Worm (Caenorhabditis elegans) whole organism, young adult: ENCODE measurements around the gene C27F2.9.
"Not testable (repeated sequence)": the region's sequence is repeated elsewhere in the genome, so short reads cannot be mapped to it uniquely, and the experiment has no call there.

Experiments
- C06A6.2 ChIP-seq: fragments of 200-800 bp; sonication (Bioruptor generic); conservative IDR thresholded peaks from 2 replicates; pipeline ENCODE4 v1.3.6; 2022; ENCODE audit warnings: missing genetic modification characterization, missing compliant biosample characterization
- C17E4.6 ChIP-seq: fragments of 200-800 bp; sonication (Bioruptor generic); IDR thresholded peaks from 2 replicates; pipeline ENCODE4 v1.3.6; 2022; ENCODE audit warnings: missing genetic modification reagents, missing genetic modification characterization, missing compliant biosample characterization
- F33H1.4 ChIP-seq: fragments of 200-800 bp; sonication (Bioruptor generic); IDR thresholded peaks from 2 replicates; pipeline ENCODE4 v1.3.6; 2022; ENCODE audit warnings: missing genetic modification reagents, missing genetic modification characterization, missing compliant biosample characterization
- K11D2.4 ChIP-seq: fragments of 200-800 bp; sonication (Bioruptor generic); IDR thresholded peaks from 2 replicates; pipeline ENCODE4 v1.3.6; 2022; ENCODE audit warnings: missing genetic modification reagents, missing genetic modification characterization, missing compliant biosample characterization
- Y56A3A.18 ChIP-seq: fragments of 200-800 bp; sonication (Bioruptor generic); IDR thresholded peaks from 2 replicates; pipeline ENCODE4 v1.3.6; 2022; ENCODE audit warnings: missing genetic modification reagents, missing genetic modification characterization, missing compliant biosample characterization
- Y67H2A.10 ChIP-seq: fragments of 200-800 bp; sonication (Bioruptor generic); conservative IDR thresholded peaks from 2 replicates; pipeline ENCODE4 v1.3.6; 2022; ENCODE audit warnings: missing genetic modification reagents, missing genetic modification characterization, missing compliant biosample characterization
- Y95B8A.8 ChIP-seq: fragments of 200-800 bp; sonication (Bioruptor generic); IDR thresholded peaks from 2 replicates; pipeline ENCODE4 v1.3.6; 2022; ENCODE audit warnings: missing genetic modification reagents, missing genetic modification characterization, missing compliant biosample characterization
- attf-3 ChIP-seq: fragments of 200-800 bp; sonication (Bioruptor generic); conservative IDR thresholded peaks from 2 replicates; pipeline ENCODE4 v1.3.6; 2022; ENCODE audit warnings: missing genetic modification reagents, missing genetic modification characterization, missing compliant biosample characterization
- attf-5 ChIP-seq: fragments of 200-800 bp; sonication (Bioruptor generic); optimal IDR thresholded peaks from 2 replicates; lab custom pipeline; 2018; ENCODE audit warnings: mild to moderate bottlenecking, missing genetic modification characterization, missing compliant biosample characterization
- cebp-1 ChIP-seq, 2 experiments: fragments of 200-800 bp in 1 of 2; sonication (Bioruptor generic) in 1 of 2; sonication (generic microtip) in 1 of 2; IDR thresholded peaks in 1 of 2; optimal IDR thresholded peaks in 1 of 2; 2 replicates each; pipeline versions ENCODE4 v1.3.6 to Lab custom; 2017 to 2022; ENCODE audit warnings: missing compliant biosample characterization in 2 of 2, missing genetic modification characterization in 2 of 2, mild to moderate bottlenecking in 1 of 2, missing genetic modification reagents in 1 of 2, moderate library complexity in 1 of 2
- cebp-2 ChIP-seq: fragments of 200-800 bp; sonication (Bioruptor generic); IDR thresholded peaks from 2 replicates; pipeline ENCODE4 v1.3.6; 2022; ENCODE audit warnings: missing genetic modification characterization, missing compliant biosample characterization
- ceh-100 ChIP-seq: fragments of 200-800 bp; sonication (Bioruptor generic); IDR thresholded peaks from 2 replicates; pipeline ENCODE4 v1.3.6; 2022; ENCODE audit warnings: missing genetic modification reagents, missing genetic modification characterization, missing compliant biosample characterization
- ceh-91 ChIP-seq: fragments of 200-800 bp; sonication (Bioruptor generic); IDR thresholded peaks from 2 replicates; pipeline ENCODE4 v1.3.6; 2022; ENCODE audit warnings: missing genetic modification reagents, missing genetic modification characterization, missing compliant biosample characterization
- dox-1 ChIP-seq: fragments of 200-800 bp; sonication (Bioruptor generic); IDR thresholded peaks from 2 replicates; pipeline ENCODE4 v1.3.6; 2022; ENCODE audit warnings: missing genetic modification reagents, missing genetic modification characterization, missing compliant biosample characterization
- egrh-3 ChIP-seq: fragments of 200-800 bp; sonication (Bioruptor generic); IDR thresholded peaks from 2 replicates; pipeline ENCODE4 v1.3.6; 2022; ENCODE audit warnings: missing genetic modification reagents, missing genetic modification characterization, missing compliant biosample characterization
- hmg-1.2 ChIP-seq: fragments of 200-800 bp; sonication (Bioruptor generic); IDR thresholded peaks from 2 replicates; pipeline ENCODE4 v1.3.6; 2022; ENCODE audit warnings: missing genetic modification reagents, missing genetic modification characterization, missing compliant biosample characterization
- hmg-20 ChIP-seq: fragments of 200-800 bp; sonication (Bioruptor generic); IDR thresholded peaks from 2 replicates; pipeline ENCODE4 v1.3.6; 2022; ENCODE audit warnings: missing genetic modification reagents, missing genetic modification characterization, missing compliant biosample characterization
- hsf-1 ChIP-seq: fragments of 200-800 bp; sonication (Bioruptor generic); IDR thresholded peaks from 2 replicates; pipeline ENCODE4 v1.3.6; 2022; ENCODE audit warnings: missing genetic modification reagents, missing genetic modification characterization, missing compliant biosample characterization
- lin-26 ChIP-seq: fragments of 200-800 bp; sonication (Bioruptor generic); IDR thresholded peaks from 2 replicates; pipeline ENCODE4 v1.3.6; 2022; ENCODE audit warnings: missing genetic modification reagents, missing genetic modification characterization, missing compliant biosample characterization
- lin-40 ChIP-seq: sonication (generic microtip); optimal IDR thresholded peaks from 2 replicates; lab custom pipeline; 2016; ENCODE audit warnings: missing genetic modification characterization, mild to moderate bottlenecking, missing compliant biosample characterization, missing genotype, missing genetic modification reagents
- lin-54 ChIP-seq: fragments of 200-800 bp; sonication (Bioruptor generic); optimal IDR thresholded peaks from 2 replicates; lab custom pipeline; 2018; ENCODE audit warnings: mild to moderate bottlenecking, missing genetic modification characterization, missing compliant biosample characterization
- madf-6 ChIP-seq: fragments of 200-800 bp; sonication (Bioruptor generic); IDR thresholded peaks from 2 replicates; pipeline ENCODE4 v1.3.6; 2022; ENCODE audit warnings: missing genetic modification reagents, missing genetic modification characterization, missing compliant biosample characterization
- mcd-1 ChIP-seq: fragments of 200-800 bp; sonication (Bioruptor generic); IDR thresholded peaks from 2 replicates; pipeline ENCODE4 v1.3.6; 2022; ENCODE audit warnings: missing genetic modification reagents, missing genetic modification characterization, missing compliant biosample characterization
- mel-28 ChIP-seq: sonication (generic microtip); optimal IDR thresholded peaks from 2 replicates; lab custom pipeline; 2016; ENCODE audit warnings: borderline replicate concordance, mild to moderate bottlenecking, missing genetic modification characterization, missing compliant biosample characterization
- nfyb-1 ChIP-seq: fragments of 200-800 bp; sonication (Bioruptor generic); IDR thresholded peaks from 2 replicates; pipeline ENCODE4 v1.3.6; 2022; ENCODE audit warnings: missing genetic modification reagents, missing genetic modification characterization, missing compliant biosample characterization
- nhr-120 ChIP-seq: fragments of 200-800 bp; sonication (Bioruptor generic); IDR thresholded peaks from 2 replicates; pipeline ENCODE4 v1.3.6; 2022; ENCODE audit warnings: missing genetic modification characterization, missing compliant biosample characterization
- pbrm-1 ChIP-seq: fragments of 200-800 bp; sonication (Bioruptor generic); IDR thresholded peaks from 2 replicates; pipeline ENCODE4 v1.3.6; 2022; ENCODE audit warnings: missing genetic modification reagents, missing genetic modification characterization, missing compliant biosample characterization
- rpc-1 ChIP-seq, 2 experiments: fragments of 150-350 bp in 1 of 2; sonication (generic microtip) in 1 of 2; optimal IDR thresholded peaks; 2 replicates each; lab custom pipeline; 2014 to 2018; ENCODE audit warnings: missing biosample characterization in 1 of 2, missing genetic modification characterization in 1 of 2, missing genetic modification reagents in 1 of 2, missing genotype in 1 of 2
- sea-2 ChIP-seq: fragments of 200-800 bp; sonication (Bioruptor generic); IDR thresholded peaks from 2 replicates; pipeline ENCODE4 v1.3.6; 2022; ENCODE audit warnings: missing genetic modification characterization, missing compliant biosample characterization
- snpc-4 ChIP-seq, 5 experiments: fragments of 150-350 bp in 1 of 5; sonication (generic microtip) in 4 of 5; optimal IDR thresholded peaks; 2 replicates each; lab custom pipeline; 2014 to 2018; ENCODE audit warnings: missing genetic modification characterization in 5 of 5, missing biosample characterization in 3 of 5, antibody characterized with exemption in 2 of 5, mild to moderate bottlenecking in 2 of 5, missing compliant biosample characterization in 2 of 5, missing genotype in 2 of 5, moderate library complexity in 2 of 5, missing genetic modification reagents in 1 of 5
- sptf-2 ChIP-seq: fragments of 200-800 bp; sonication (Bioruptor generic); optimal IDR thresholded peaks from 2 replicates; lab custom pipeline; 2018; ENCODE audit warnings: mild to moderate bottlenecking, missing genetic modification characterization, missing compliant biosample characterization
- tbx-9 ChIP-seq: sonication (generic microtip); optimal IDR thresholded peaks from 2 replicates; lab custom pipeline; 2016; ENCODE audit warnings: borderline replicate concordance, missing genetic modification characterization, inconsistent platforms, missing compliant biosample characterization
- unc-130 ChIP-seq: sonication (generic microtip); optimal IDR thresholded peaks from 2 replicates; lab custom pipeline; 2016; ENCODE audit warnings: missing genetic modification reagents, missing genetic modification characterization, missing compliant biosample characterization
- zfh-2 ChIP-seq: fragments of 200-800 bp; sonication (Bioruptor generic); conservative IDR thresholded peaks from 2 replicates; pipeline ENCODE4 v1.3.6; 2022; ENCODE audit warnings: missing genetic modification reagents, missing genetic modification characterization, missing compliant biosample characterization
- ztf-18 ChIP-seq: sonication (generic microtip); optimal IDR thresholded peaks from 2 replicates; lab custom pipeline; 2016; ENCODE audit warnings: missing genotype, mild to moderate bottlenecking, missing genetic modification characterization, missing compliant biosample characterization
- ztf-25 ChIP-seq: fragments of 200-800 bp; sonication (Bioruptor generic); IDR thresholded peaks from 2 replicates; pipeline ENCODE4 v1.3.6; 2022; ENCODE audit warnings: missing genetic modification reagents, missing genetic modification characterization, missing compliant biosample characterization
- ztf-26 ChIP-seq: sonication (generic microtip); optimal IDR thresholded peaks from 2 replicates; lab custom pipeline; 2017; ENCODE audit warnings: missing genetic modification characterization, missing compliant biosample characterization

Gene C27F2.9

DNA sequence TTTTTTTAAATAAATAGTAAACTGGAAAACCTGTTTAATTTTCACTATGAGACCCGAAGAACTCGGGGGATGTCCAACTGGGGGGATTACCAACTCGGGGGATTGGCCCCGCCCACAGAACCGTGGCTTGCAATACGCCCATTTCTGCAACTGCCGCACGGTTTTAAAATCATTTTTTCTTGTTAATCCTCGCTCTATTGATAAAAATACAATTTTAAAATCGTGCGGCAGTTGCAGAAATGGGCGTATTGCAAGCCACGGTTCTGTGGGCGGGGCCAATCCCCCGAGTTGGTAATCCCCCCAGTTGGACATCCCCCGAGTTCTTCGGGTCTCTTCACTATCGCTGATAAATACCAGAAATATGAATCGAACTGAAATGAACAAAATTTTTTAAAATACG is 40.8 kb downstream of the C27F2.9 start, which contains the start of gene mmab-1:
Gene mmab-1 (minus strand): TSS at position 95 of the 400 bp plus-strand sequence.
- TF ChIP-seq lin-54 (GFP tag; lab: Kevin White, UChicago) (peak; percentile 11), egrh-3 (GFP tag; lab: Robert Waterston, UW) (peak; percentile 34), zfh-2 (0 out of 2 replicates have a peak, but pooled peaks have one; percentile 34), Y67H2A.10 (GFP tag; lab: Robert Waterston, UW) (peak; percentile 42; the same call in 1 of the 2 replicates), attf-5 (peak; percentile 34), attf-3 (peak; percentile 18; the same call in 1 of the 2 replicates), ceh-91 (GFP tag; lab: Robert Waterston, UW) (0 out of 2 replicates have a peak, but pooled peaks have one; percentile 11), F33H1.4 (GFP tag; lab: Robert Waterston, UW) (peak; percentile 44), cebp-1 (tag; optimal IDR thresholded peaks at IDR 0.05; lab: Kevin White, UChicago) (peak; percentile 36), hmg-1.2 (peak; percentile 13; the same call in 1 of the 2 replicates), Y95B8A.8 (GFP tag; lab: Robert Waterston, UW) (0 out of 2 replicates have a peak, but pooled peaks have one; percentile 12), ztf-18 (tag; lab: Kevin White, UChicago) (peak; percentile 6), ztf-26 (tag; lab: Kevin White, UChicago) (peak; percentile 8), lin-26 (GFP tag; lab: Robert Waterston, UW) (peak; percentile 18; the same call in 1 of the 2 replicates), nhr-120 (GFP tag; lab: Robert Waterston, UW) (0 out of 2 replicates have a peak, but pooled peaks have one; percentile 76), nfyb-1 (GFP tag; lab: Robert Waterston, UW) (peak; percentile 55), C06A6.2 (GFP tag; lab: Robert Waterston, UW) (peak; percentile 84), cebp-2 (0 out of 2 replicates have a peak, but pooled peaks have one; percentile 10), C17E4.6 (GFP tag; lab: Robert Waterston, UW) (peak; percentile 21; the same call in 1 of the 2 replicates), pbrm-1 (GFP tag; lab: Robert Waterston, UW) (peak; percentile 55; the same call in 1 of the 2 replicates), rpc-1 (optimal IDR thresholded peaks at IDR 0.05; lab: Kevin White, UChicago) (peak; percentile 15), K11D2.4 (GFP tag; lab: Robert Waterston, UW) (peak; percentile 73), ceh-100 (GFP tag; lab: Robert Waterston, UW) (peak; percentile 90), mcd-1 (GFP tag; lab: Robert Waterston, UW) (peak; percentile 89), lin-40 (peak; percentile 27), snpc-4 (tag; optimal IDR thresholded peaks at IDR 0.05; lab: Kevin White, UChicago) (peak in 2 of 4 experiments; percentile 5 to 25)
- not testable (repeated sequence) for TF ChIP-seq cebp-1 (GFP tag; IDR thresholded peaks at IDR 0.05; lab: Robert Waterston, UW); rpc-1 (tag; optimal IDR thresholded peaks at IDR 0.05; lab: Kevin White, UChicago); snpc-4 (GFP tag; optimal IDR thresholded peaks at IDR 0.05; lab: Kevin White, UChicago)

DNA sequence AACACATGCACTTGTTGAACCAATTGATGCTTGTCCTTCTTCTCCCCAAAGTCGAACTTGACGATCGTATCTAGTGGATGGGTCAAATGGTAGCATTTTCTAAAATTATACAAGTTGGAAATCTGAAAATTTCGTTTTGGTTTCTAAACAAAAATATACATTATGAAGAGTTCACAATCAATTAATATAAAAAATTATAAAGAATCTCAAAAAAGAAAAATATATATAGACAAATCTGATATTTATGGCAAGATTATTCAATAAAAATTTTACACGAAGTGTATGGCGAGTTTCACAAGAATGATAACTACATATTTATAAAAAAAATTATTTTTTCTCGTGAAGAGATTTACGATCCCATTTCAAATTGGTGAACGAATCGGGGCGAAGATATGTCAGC is 42.6 kb downstream of the C27F2.9 start, which contains the start of gene ula-1:
Gene ula-1 (minus strand): TSS at position 101 of the 400 bp plus-strand sequence.
- TF ChIP-seq unc-130 (GFP tag; lab: Kevin White, UChicago) = no peak
- TF ChIP-seq cebp-2 = no peak
- TF ChIP-seq dox-1 (GFP tag; lab: Robert Waterston, UW) = no peak
- no peak for TF ChIP-seq tbx-9
- no peak for TF ChIP-seq mel-28 (tag; lab: Kevin White, UChicago)
- no peak for TF ChIP-seq madf-6
- no peak for TF ChIP-seq Y56A3A.18
- TF ChIP-seq hsf-1 = no peak
- TF ChIP-seq sea-2 (GFP tag; lab: Robert Waterston, UW) = no peak
- TF ChIP-seq F33H1.4 (GFP tag; lab: Robert Waterston, UW) = no peak
- TF ChIP-seq ztf-25 (GFP tag; lab: Robert Waterston, UW) = no peak
- TF ChIP-seq hmg-20 (GFP tag; lab: Robert Waterston, UW) = no peak
- TF ChIP-seq sptf-2 (GFP tag; lab: Kevin White, UChicago) = no peak
